Fruit fly (Drosophila melanogaster) whole organism, prepupa: ENCODE measurements around the gene CG15020.

Source experiments
- CG16779 ChIP-seq: fragments of 200-800 bp; sonication (Bioruptor generic); optimal IDR thresholded peaks from 3 replicates; lab custom pipeline; 2017; ENCODE audit warnings: missing biosample characterization, mild to moderate bottlenecking, missing genetic modification characterization
- net ChIP-seq: fragments of 200-800 bp; sonication (Bioruptor generic); optimal IDR thresholded peaks from 3 replicates; lab custom pipeline; 2016; ENCODE audit warnings: missing biosample characterization, missing genetic modification characterization
- pdm3 ChIP-seq: fragments of 200-800 bp; sonication (Bioruptor generic); optimal IDR thresholded peaks from 3 replicates; lab custom pipeline; 2016; ENCODE audit warnings: missing biosample characterization, missing genetic modification characterization
- spab ChIP-seq: fragments of 200-800 bp; sonication (Bioruptor generic); optimal IDR thresholded peaks from 2 replicates; lab custom pipeline; 2017; ENCODE audit warnings: missing biosample characterization, mild to moderate bottlenecking, missing genetic modification characterization, missing genetic modification reagents

DNA sequence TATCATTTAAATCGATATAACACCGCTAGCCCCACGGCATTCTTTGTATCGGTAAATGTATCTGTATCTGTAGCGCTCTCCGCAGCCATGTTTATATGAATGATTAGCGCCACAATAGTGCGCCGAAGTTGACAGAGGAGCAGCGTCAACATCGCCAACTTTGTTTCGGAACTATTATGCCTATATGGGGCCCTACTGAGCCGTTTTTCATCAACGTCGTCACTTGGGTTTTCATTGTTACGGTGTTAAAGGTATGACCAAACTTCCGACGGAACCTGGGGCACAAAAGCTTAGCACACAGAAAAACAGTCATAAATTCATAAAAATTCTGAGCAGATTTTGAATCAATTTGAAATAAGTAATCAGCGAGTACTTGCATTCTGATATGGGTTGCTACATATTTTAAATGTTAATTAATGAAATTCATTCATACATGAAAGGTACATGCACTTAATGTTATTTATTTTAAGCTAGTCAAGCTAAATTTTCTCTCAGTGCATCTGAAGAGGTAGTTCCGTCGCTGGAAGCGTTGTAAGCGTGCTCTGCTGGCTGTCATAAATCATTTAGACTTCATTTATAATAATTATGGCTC lies 40.1 kb downstream of the CG15020 start, which contains the start of gene CG15023:
- TF ChIP-seq spab (no peak), net (GFP tag; lab: Kevin White, UChicago) (no peak), pdm3 (GFP tag; lab: Kevin White, UChicago) (no peak), CG16779 (no peak)
